Fruit fly (Drosophila melanogaster): Measurements from ENCODE around the gene Abd-B.

- TF ChIP-seq CG13204 (GFP tag; optimal IDR thresholded peaks at IDR 0.05) (no peak), CG34367 (tag; optimal IDR thresholded peaks at IDR 0.05) (no peak), CG10348 (GFP tag; IDR thresholded peaks at IDR 0.05) (no peak), CG12605 (GFP tag; IDR thresholded peaks at IDR 0.05) (no peak), gl (tag; optimal IDR thresholded peaks at IDR 0.05) (no peak)
Measured at dm6 chr3R:16983001-16983400, 11.0 kb upstream of the Abd-B start.

Measured in whole organism, pupa.